Worm (Caenorhabditis elegans) whole organism, L4 larva: ENCODE measurements around the gene mtr-4.

Source experiments
- D1046.2 ChIP-seq: fragments of 200-800 bp; sonication (Bioruptor generic); IDR thresholded peaks from 2 replicates; pipeline ENCODE4 v1.3.6; 2022; ENCODE audit warnings: missing genetic modification characterization, missing compliant biosample characterization
- F10B5.3 ChIP-seq: sonication (generic microtip); optimal IDR thresholded peaks from 2 replicates; lab custom pipeline; 2016; ENCODE audit warnings: mild to moderate bottlenecking, missing genetic modification characterization, missing compliant biosample characterization
- F37D6.2 ChIP-seq: sonication (generic microtip); optimal IDR thresholded peaks from 2 replicates; lab custom pipeline; 2016; ENCODE audit warnings: mild to moderate bottlenecking, missing genetic modification characterization, missing compliant biosample characterization
- T20F7.1 ChIP-seq: fragments of 200-800 bp; sonication (Bioruptor generic); optimal IDR thresholded peaks from 2 replicates; lab custom pipeline; 2018; ENCODE audit warnings: mild to moderate bottlenecking, missing genetic modification characterization, missing compliant biosample characterization
- Y105C5A.15 ChIP-seq: fragments of 200-800 bp; sonication (Bioruptor generic); IDR thresholded peaks from 2 replicates; pipeline ENCODE4 v1.3.6; 2022; ENCODE audit warnings: missing genetic modification characterization, missing compliant biosample characterization
- ZK546.5 ChIP-seq, 2 experiments: sonication (generic microtip); optimal IDR thresholded peaks; 2 replicates each; lab custom pipeline; 2017; ENCODE audit warnings: missing biosample characterization in 2 of 2, missing genetic modification characterization in 2 of 2
- aha-1 ChIP-seq: fragments of 150-350 bp; peaks from one replicate; lab custom pipeline; 2014; ENCODE audit warnings: missing biosample characterization, missing genetic modification characterization
- arid-1 ChIP-seq: fragments of 200-800 bp; sonication (Bioruptor generic); conservative IDR thresholded peaks from 2 replicates; pipeline ENCODE4 v1.3.6; 2022; ENCODE audit warnings: missing genetic modification reagents, missing genetic modification characterization, missing compliant biosample characterization
- ceh-32 ChIP-seq: sonication (generic microtip); optimal IDR thresholded peaks from 2 replicates; lab custom pipeline; 2016; ENCODE audit warnings: mild to moderate bottlenecking, missing genetic modification characterization, missing compliant biosample characterization; ENCODE audit not compliant: poor library complexity
- ceh-44 ChIP-seq: fragments of 200-800 bp; sonication (Bioruptor generic); IDR thresholded peaks from 2 replicates; pipeline ENCODE4 v1.3.6; 2022; ENCODE audit warnings: missing genetic modification reagents, missing genetic modification characterization, missing compliant biosample characterization
- ceh-62 ChIP-seq: sonication (generic microtip); optimal IDR thresholded peaks from 2 replicates; lab custom pipeline; 2017; ENCODE audit warnings: missing biosample characterization, missing genetic modification characterization
- daf-16 ChIP-seq, 3 experiments: sonication (generic microtip); optimal IDR thresholded peaks; 2 replicates each; lab custom pipeline; 2016 to 2017; ENCODE audit warnings: missing genetic modification characterization in 3 of 3, missing genetic modification reagents in 3 of 3, mild to moderate bottlenecking in 2 of 3, missing compliant biosample characterization in 2 of 3, missing biosample characterization in 1 of 3, moderate library complexity in 1 of 3
- daf-19 ChIP-seq: fragments of 200-800 bp; sonication (Bioruptor generic); conservative IDR thresholded peaks from 2 replicates; pipeline ENCODE4 v1.3.6; 2022; ENCODE audit warnings: missing genetic modification characterization, missing compliant biosample characterization
- daf-8 ChIP-seq: fragments of 200-800 bp; sonication (Bioruptor generic); IDR thresholded peaks from 2 replicates; pipeline ENCODE4 v1.3.6; 2022; ENCODE audit warnings: missing genetic modification characterization, missing compliant biosample characterization
- dmd-8 ChIP-seq: fragments of 200-800 bp; sonication (Bioruptor generic); IDR thresholded peaks from 2 replicates; pipeline ENCODE4 v1.3.6; 2022; ENCODE audit warnings: missing genetic modification characterization, missing compliant biosample characterization
- dpl-1 ChIP-seq: fragments of 150-350 bp; optimal IDR thresholded peaks from 2 replicates; lab custom pipeline; 2014; ENCODE audit warnings: missing biosample characterization, missing genetic modification reagents, missing genetic modification characterization
- dve-1 ChIP-seq: sonication (generic microtip); optimal IDR thresholded peaks from 2 replicates; lab custom pipeline; 2017; ENCODE audit warnings: antibody characterized with exemption, mild to moderate bottlenecking, missing genetic modification characterization, missing compliant biosample characterization; ENCODE audit not compliant: insufficient read depth
- egl-43 ChIP-seq: fragments of 200-800 bp; sonication (Bioruptor generic); IDR thresholded peaks from 2 replicates; pipeline ENCODE4 v1.3.6; 2022; ENCODE audit warnings: missing genetic modification reagents, missing genetic modification characterization, missing compliant biosample characterization
- fkh-10 ChIP-seq: fragments of 150-350 bp; optimal IDR thresholded peaks from 2 replicates; lab custom pipeline; 2014; ENCODE audit warnings: missing biosample characterization, missing genetic modification reagents, missing genetic modification characterization
- hmg-1.1 ChIP-seq: fragments of 200-800 bp; sonication (Bioruptor generic); IDR thresholded peaks from 2 replicates; pipeline ENCODE4 v1.3.6; 2022; ENCODE audit warnings: missing genetic modification reagents, missing genetic modification characterization, missing compliant biosample characterization
- lin-1 ChIP-seq: fragments of 200-800 bp; sonication (Bioruptor generic); IDR thresholded peaks from 2 replicates; pipeline ENCODE4 v1.3.6; 2022; ENCODE audit warnings: missing genetic modification reagents, missing genetic modification characterization, missing compliant biosample characterization
- lin-13 ChIP-seq: fragments of 150-350 bp; optimal IDR thresholded peaks from 2 replicates; lab custom pipeline; 2014; ENCODE audit warnings: missing biosample characterization, missing genetic modification reagents, missing genetic modification characterization
- lin-29 ChIP-seq: fragments of 200-800 bp; sonication (Bioruptor generic); IDR thresholded peaks from 2 replicates; pipeline ENCODE4 v1.3.6; 2022; ENCODE audit warnings: missing genetic modification reagents, missing genetic modification characterization, missing compliant biosample characterization
- lin-38 ChIP-seq: fragments of 200-800 bp; sonication (Bioruptor generic); IDR thresholded peaks from 2 replicates; pipeline ENCODE4 v1.3.6; 2022; ENCODE audit warnings: missing genetic modification reagents, missing genetic modification characterization, missing compliant biosample characterization
- lin-39 ChIP-seq: fragments of 150-350 bp; optimal IDR thresholded peaks from 2 replicates; lab custom pipeline; 2014; ENCODE audit warnings: missing biosample characterization, missing genetic modification reagents, missing genetic modification characterization
- lir-3 ChIP-seq: sonication (generic microtip); optimal IDR thresholded peaks from 2 replicates; lab custom pipeline; 2016; ENCODE audit warnings: mild to moderate bottlenecking, missing genetic modification characterization, missing compliant biosample characterization
- lsy-2 ChIP-seq, 2 experiments: fragments of 150-350 bp in 1 of 2; sonication (generic microtip) in 1 of 2; optimal IDR thresholded peaks; 2 replicates each; lab custom pipeline; 2014 to 2017; ENCODE audit warnings: missing biosample characterization in 2 of 2, missing genetic modification characterization in 2 of 2
- madf-9 ChIP-seq: fragments of 200-800 bp; sonication (Bioruptor generic); conservative IDR thresholded peaks from 2 replicates; pipeline ENCODE4 v1.3.6; 2022; ENCODE audit warnings: missing genetic modification reagents, missing genetic modification characterization, missing compliant biosample characterization
- mdl-1 ChIP-seq, 2 experiments: fragments of 150-350 bp in 1 of 2; sonication (generic microtip) in 1 of 2; optimal IDR thresholded peaks; 2 replicates each; lab custom pipeline; 2014 to 2017; ENCODE audit warnings: missing biosample characterization in 2 of 2, missing genetic modification characterization in 2 of 2
- mes-2 ChIP-seq: sonication (generic microtip); optimal IDR thresholded peaks from 2 replicates; lab custom pipeline; 2016; ENCODE audit warnings: missing genotype, mild to moderate bottlenecking, missing genetic modification characterization, missing compliant biosample characterization; ENCODE audit not compliant: poor library complexity, severe bottlenecking
- nhr-10 ChIP-seq: fragments of 150-350 bp; optimal IDR thresholded peaks from 2 replicates; lab custom pipeline; 2014; ENCODE audit warnings: missing biosample characterization, missing genetic modification characterization
- nhr-102 ChIP-seq: sonication (generic microtip); optimal IDR thresholded peaks from 2 replicates; lab custom pipeline; 2016; ENCODE audit warnings: mild to moderate bottlenecking, missing genetic modification characterization, moderate library complexity, missing compliant biosample characterization
- nhr-11 ChIP-seq: fragments of 150-350 bp; optimal IDR thresholded peaks from 2 replicates; lab custom pipeline; 2014; ENCODE audit warnings: missing biosample characterization, missing genetic modification characterization
- nhr-111 ChIP-seq: fragments of 200-800 bp; sonication (Bioruptor generic); optimal IDR thresholded peaks from 2 replicates; lab custom pipeline; 2018; ENCODE audit warnings: mild to moderate bottlenecking, missing genetic modification characterization, missing compliant biosample characterization
- nhr-28 ChIP-seq: fragments of 150-350 bp; optimal IDR thresholded peaks from 2 replicates; lab custom pipeline; 2014; ENCODE audit warnings: missing biosample characterization, missing genetic modification characterization
- nhr-42 ChIP-seq: fragments of 200-800 bp; sonication (Bioruptor generic); IDR thresholded peaks from 2 replicates; pipeline ENCODE4 v1.3.6; 2022; ENCODE audit warnings: missing genetic modification characterization, missing compliant biosample characterization
- nhr-77 ChIP-seq: fragments of 150-350 bp; optimal IDR thresholded peaks from 2 replicates; lab custom pipeline; 2014; ENCODE audit warnings: missing biosample characterization, missing genetic modification characterization
- php-3 ChIP-seq: fragments of 200-800 bp; sonication (Bioruptor generic); IDR thresholded peaks from 2 replicates; pipeline ENCODE4 v1.3.6; 2022; ENCODE audit warnings: missing genetic modification reagents, missing genetic modification characterization, missing compliant biosample characterization
- spr-3 ChIP-seq: fragments of 200-800 bp; sonication (Bioruptor generic); optimal IDR thresholded peaks from 2 replicates; lab custom pipeline; 2018; ENCODE audit warnings: mild to moderate bottlenecking, missing genetic modification characterization, missing compliant biosample characterization
- tra-1 ChIP-seq: fragments of 200-800 bp; sonication (Bioruptor generic); IDR thresholded peaks from 2 replicates; pipeline ENCODE4 v1.3.6; 2022; ENCODE audit warnings: missing genetic modification reagents, missing genetic modification characterization, missing compliant biosample characterization
- unc-130 ChIP-seq: sonication (generic microtip); optimal IDR thresholded peaks from 2 replicates; lab custom pipeline; 2016; ENCODE audit warnings: missing genetic modification reagents, missing genetic modification characterization, missing compliant biosample characterization
- unc-62 ChIP-seq, 3 experiments: fragments of 150-350 bp in 1 of 3; sonication (generic microtip); optimal IDR thresholded peaks in 2 of 3; peaks in 1 of 3; 1 replicate in 1 of 3; 2 replicates in 2 of 3; lab custom pipeline; 2014 to 2017; ENCODE audit warnings: missing biosample characterization in 3 of 3, missing genetic modification characterization in 3 of 3, missing genetic modification reagents in 3 of 3, missing genotype in 1 of 3
- vab-7 ChIP-seq: fragments of 200-800 bp; sonication (Bioruptor generic); IDR thresholded peaks from 2 replicates; pipeline ENCODE4 v1.3.6; 2022; ENCODE audit warnings: missing genetic modification reagents, missing genetic modification characterization, missing compliant biosample characterization

The mtr-4 gene

DNA sequence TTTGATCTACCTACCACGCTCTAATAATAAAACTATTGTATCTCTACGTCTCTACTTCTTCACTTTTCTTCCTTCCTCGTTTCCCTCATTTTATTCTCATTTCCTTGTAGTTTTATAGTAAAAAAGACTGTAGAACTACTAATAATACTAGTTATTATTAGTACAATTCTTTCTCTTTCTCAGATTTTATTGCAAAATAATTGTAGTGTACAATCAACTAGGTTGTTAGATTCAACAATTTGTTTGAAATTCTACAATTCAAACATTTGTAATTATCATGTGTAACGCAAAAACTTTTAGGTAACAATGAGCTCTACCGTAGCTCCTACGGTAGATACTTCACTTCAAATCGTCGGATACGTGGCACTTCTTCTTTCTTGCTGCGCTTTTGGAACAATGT, 30.2 kb downstream of the mtr-4 start, which contains the start of gene K07F5.12:
Gene K07F5.12, plus strand, starts transcription at position 301 of the 400 bp plus-strand sequence.
- no peak for TF ChIP-seq nhr-111
- no peak for TF ChIP-seq daf-19 (GFP tag; lab: Robert Waterston, UW)
- TF ChIP-seq F10B5.3 = no peak
- TF ChIP-seq nhr-102 (tag; lab: Kevin White, UChicago) = no peak
- TF ChIP-seq lin-1 (GFP tag; lab: Robert Waterston, UW) = no peak
- no peak for TF ChIP-seq daf-8 (GFP tag; lab: Robert Waterston, UW)
- no peak for TF ChIP-seq lsy-2 (tag; optimal IDR thresholded peaks at IDR 0.05; lab: Kevin White, UChicago)
- TF ChIP-seq php-3 = no peak
- TF ChIP-seq hmg-1.1 (GFP tag; lab: Robert Waterston, UW) = no peak
- no peak for TF ChIP-seq dmd-8 (GFP tag; lab: Robert Waterston, UW)
- TF ChIP-seq, all 104 proteins: peak for 0

DNA sequence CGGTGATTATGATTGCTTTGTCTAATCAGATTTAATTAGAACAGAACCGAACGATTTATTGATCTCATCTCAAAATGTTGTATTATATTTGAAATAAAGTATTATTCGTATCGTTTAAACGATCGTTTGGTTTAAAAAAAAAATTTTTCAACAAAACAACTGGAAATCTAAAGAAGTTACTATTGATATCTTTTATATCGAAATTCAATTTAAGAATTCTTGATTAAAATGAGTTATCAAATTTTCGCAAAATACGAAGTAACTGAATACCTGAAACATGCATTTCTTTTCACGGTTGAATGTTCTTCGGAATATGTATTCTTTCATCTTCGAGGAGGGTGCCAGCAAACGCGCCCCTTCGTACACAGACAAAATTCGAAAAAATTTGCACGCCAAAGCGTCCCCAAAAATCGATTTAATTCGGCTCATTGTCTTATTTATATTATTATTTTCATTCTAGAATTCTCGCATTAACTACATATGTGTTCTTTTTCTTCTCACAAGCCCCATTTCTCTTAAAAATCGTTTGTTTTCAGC, 32.5 kb downstream of the mtr-4 start, which contains the start of gene npp-1:
Gene npp-1, plus strand, starts transcription at position 537 of the 537 bp plus-strand sequence.
- TF ChIP-seq nhr-77 (tag; lab: Kevin White, UChicago) (peak; percentile 28), aha-1 (peak; percentile 57), T20F7.1 (peak; percentile 7), dpl-1 (peak; percentile 55), ZK546.5 (tag; optimal IDR thresholded peaks at IDR 0.05; lab: Kevin White, UChicago) (no peak), unc-130 (GFP tag; lab: Kevin White, UChicago) (peak; percentile 10), vab-7 (0 out of 2 replicates have a peak, but pooled peaks have one; percentile 5), daf-16 (GFP tag; optimal IDR thresholded peaks at IDR 0.05; lab: Kevin White, UChicago) (no peak), daf-16 (tag; optimal IDR thresholded peaks at IDR 0.05; lab: Kevin White, UChicago) (peak; percentile 12), unc-62 (GFP tag; optimal IDR thresholded peaks at IDR 0.05 in 1 of 2; lab: Kevin White, UChicago) (peak in 1 of 2 experiments; percentile 92), unc-62 (tag; optimal IDR thresholded peaks at IDR 0.05; lab: Kevin White, UChicago) (no peak), nhr-28 (tag; lab: Kevin White, UChicago) (peak; percentile 17), mes-2 (peak; percentile 88), ceh-32 (no peak), lin-13 (GFP tag; lab: Kevin White, UChicago) (peak; percentile 30), dve-1 (tag; lab: Kevin White, UChicago) (peak; percentile 20), ceh-62 (tag; lab: Kevin White, UChicago) (no peak), lin-38 (peak; percentile 86), spr-3 (no peak)

DNA sequence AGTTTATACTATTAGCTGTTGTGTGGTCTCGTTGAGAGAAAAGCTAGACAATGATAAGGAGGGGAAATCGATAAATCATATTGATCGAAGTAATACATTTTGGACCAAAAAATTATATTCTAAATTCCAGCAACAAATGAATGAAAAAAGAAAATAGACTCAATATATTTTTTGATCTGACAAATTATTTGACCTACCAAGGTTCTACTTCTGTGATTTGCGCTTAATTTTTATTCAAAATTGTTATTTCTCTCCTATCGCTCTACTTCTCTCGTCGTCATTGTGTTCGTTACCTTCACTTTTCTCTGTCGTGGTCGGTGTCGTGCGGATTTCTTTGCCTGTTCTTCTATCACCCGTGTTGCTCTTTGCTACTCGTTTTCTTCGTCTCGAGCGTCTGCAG, 33.5 kb downstream of the mtr-4 start:
- TF ChIP-seq ceh-44 = no peak
- no peak for TF ChIP-seq nhr-42
- TF ChIP-seq daf-8 (GFP tag; lab: Robert Waterston, UW) = no peak
- no peak for TF ChIP-seq madf-9
- no peak for TF ChIP-seq vab-7

DNA sequence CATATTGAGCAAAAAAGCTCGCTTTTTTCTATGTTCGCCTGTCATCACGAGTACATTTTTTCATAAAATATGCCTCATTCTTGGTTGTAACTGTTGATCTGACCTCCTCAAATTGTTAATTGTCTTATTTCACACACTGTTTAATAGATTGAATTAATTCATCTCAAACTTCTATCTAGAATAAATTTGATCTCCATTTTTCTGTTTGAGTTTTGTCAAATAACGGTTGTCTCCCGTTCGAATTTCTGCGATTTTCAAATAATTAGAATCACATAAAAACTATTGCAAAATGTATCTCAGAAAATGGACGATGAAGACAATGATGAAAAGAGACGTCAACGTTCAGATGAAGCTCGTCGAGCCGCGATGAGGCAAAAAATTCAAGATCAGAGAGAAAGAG, 36.4 kb downstream of the mtr-4 start, which contains the start of gene K07F5.14:
Gene K07F5.14, plus strand, starts transcription at position 301 of the 400 bp plus-strand sequence.
- TF ChIP-seq D1046.2 (GFP tag; lab: Robert Waterston, UW) = no peak
- TF ChIP-seq mdl-1 (tag; optimal IDR thresholded peaks at IDR 0.05; lab: Kevin White, UChicago) = no peak
- no peak for TF ChIP-seq nhr-11 (tag; lab: Kevin White, UChicago)
- no peak for TF ChIP-seq nhr-10 (tag; lab: Kevin White, UChicago)
- no peak for TF ChIP-seq Y105C5A.15 (GFP tag; lab: Robert Waterston, UW)
- TF ChIP-seq lin-29 (GFP tag; lab: Robert Waterston, UW) = no peak
- no peak for TF ChIP-seq fkh-10 (GFP tag; lab: Kevin White, UChicago)
- TF ChIP-seq vab-7 = no peak
- TF ChIP-seq F37D6.2 (tag; lab: Kevin White, UChicago) = no peak
- no peak for TF ChIP-seq arid-1 (GFP tag; lab: Robert Waterston, UW)
- TF ChIP-seq tra-1 (GFP tag; lab: Robert Waterston, UW) = no peak
- no peak for TF ChIP-seq lin-39 (tag; lab: Kevin White, UChicago)
- no peak for TF ChIP-seq lir-3 (tag; lab: Kevin White, UChicago)
- TF ChIP-seq egl-43 (GFP tag; lab: Robert Waterston, UW) = no peak
- no peak for TF ChIP-seq ceh-44
- no peak for TF ChIP-seq daf-8 (GFP tag; lab: Robert Waterston, UW)
- TF ChIP-seq, all 104 proteins: peak for 0
